Fruit fly (Drosophila melanogaster): Measurements from ENCODE around the gene ATPsynCF6.

The ATPsynCF6 gene

dm6 chr3R:23332535-23333333 lies 23.1 kb downstream of the ATPsynCF6 start (continued):
- TF ChIP-seq CG14050 (GFP tag; IDR thresholded peaks at IDR 0.05) (no peak), CG10209 (GFP tag; optimal IDR thresholded peaks at IDR 0.05) (peak; percentile 56), dati (GFP tag; IDR thresholded peaks at IDR 0.05) (no peak), cato (GFP tag; optimal IDR thresholded peaks at IDR 0.05; ENCODE audit: borderline replicate concordance) (peak; percentile 11), Usf (GFP tag; optimal IDR thresholded peaks at IDR 0.05) (no peak), az2 (GFP tag; optimal IDR thresholded peaks at IDR 0.05) (peak; percentile 32), CG17385 (GFP tag; optimal IDR thresholded peaks at IDR 0.05) (peak; percentile 49), ems (GFP tag; optimal IDR thresholded peaks at IDR 0.05) (no peak), CG7928 (GFP tag; optimal IDR thresholded peaks at IDR 0.05) (no peak), Hmr (GFP tag; optimal IDR thresholded peaks at IDR 0.05) (peak; percentile 55), tup (GFP tag; optimal IDR thresholded peaks at IDR 0.05) (no peak), Ravus (GFP tag; IDR thresholded peaks at IDR 0.05) (no peak), CG3995 (GFP tag; optimal IDR thresholded peaks at IDR 0.05) (peak; percentile 11), yki (optimal IDR thresholded peaks at IDR 0.05) (no peak), fd102C (GFP tag; optimal IDR thresholded peaks at IDR 0.05) (no peak), CG32532 (GFP tag; IDR thresholded peaks at IDR 0.05) (peak; percentile 22; the same call in 1 of the 2 replicates), grn (GFP tag; optimal IDR thresholded peaks at IDR 0.05) (no peak), CG18476 (GFP tag; optimal IDR thresholded peaks at IDR 0.05) (no peak), CG1792 (GFP tag; optimal IDR thresholded peaks at IDR 0.05) (no peak), exex (tag; optimal IDR thresholded peaks at IDR 0.05) (no peak), CG11093 (GFP tag; IDR thresholded peaks at IDR 0.05) (no peak), CG18262 (tag; optimal IDR thresholded peaks at IDR 0.05) (peak; percentile 75), ATbp (GFP tag; optimal IDR thresholded peaks at IDR 0.05) (peak; percentile 48), nmo (GFP tag; optimal IDR thresholded peaks at IDR 0.05) (peak; percentile 72), CG12155 (GFP tag; optimal IDR thresholded peaks at IDR 0.05) (peak; percentile 5), Hr51 (GFP tag; optimal IDR thresholded peaks at IDR 0.05) (peak in 1 of 2 experiments; percentile 68), CG12104 (GFP tag; optimal IDR thresholded peaks at IDR 0.05) (peak; percentile 55), CG11695 (GFP tag; IDR thresholded peaks at IDR 0.05) (0 out of 3 replicates have a peak, but pooled peaks have one; percentile 24), CG31224 (GFP tag; IDR thresholded peaks at IDR 0.05) (peak; percentile 43; the same call in 1 of the 2 replicates), MBD-R2 (GFP tag; IDR thresholded peaks at IDR 0.05) (no peak), HmgD (GFP tag; optimal IDR thresholded peaks at IDR 0.05) (no peak), ham (GFP tag; IDR thresholded peaks at IDR 0.05) (no peak), p53 (GFP tag; optimal IDR thresholded peaks at IDR 0.05) (no peak), hkb (optimal IDR thresholded peaks at IDR 0.05) (no peak), hkb (GFP tag; IDR thresholded peaks at IDR 0.05) (peak; percentile 27; the same call in 1 of the 2 replicates), CG6272 (GFP tag; IDR thresholded peaks at IDR 0.05) (no peak), pho (GFP tag; optimal IDR thresholded peaks at IDR 0.05) (peak; percentile 29), Sry-δ (GFP tag; optimal IDR thresholded peaks at IDR 0.05) (peak; percentile 11), Hmx (GFP tag; optimal IDR thresholded peaks at IDR 0.05) (no peak), CG14710 (tag; optimal IDR thresholded peaks at IDR 0.05) (peak; percentile 61), CG15269 (tag; optimal IDR thresholded peaks at IDR 0.05) (peak; percentile 39), trh (GFP tag; optimal IDR thresholded peaks at IDR 0.05) (no peak), CG15696 (tag; optimal IDR thresholded peaks at IDR 0.05) (peak; percentile 61), onecut (GFP tag; IDR thresholded peaks at IDR 0.05) (no peak), ci (GFP tag; IDR thresholded peaks at IDR 0.05) (no peak), sqz (GFP tag; optimal IDR thresholded peaks at IDR 0.05) (no peak), CG9932 (GFP tag; IDR thresholded peaks at IDR 0.05) (no peak), CG9727 (GFP tag; optimal IDR thresholded peaks at IDR 0.05) (peak; percentile 70), Abd-B (GFP tag; optimal IDR thresholded peaks at IDR 0.05) (peak; percentile 29), tap (tag; optimal IDR thresholded peaks at IDR 0.05) (peak; percentile 27)

Measured in whole organism, embryonic.